Fruit fly (Drosophila melanogaster) whole organism, embryonic: ENCODE measurements around the gene CG5541.

Experiments used
- Bteb2 ChIP-seq: fragments of 200-800 bp; sonication (Bioruptor generic); optimal IDR thresholded peaks from 2 replicates; lab custom pipeline; 2016; ENCODE audit warnings: missing biosample characterization, missing genetic modification characterization
- CG10366 ChIP-seq: fragments of 200-800 bp; sonication (Bioruptor generic); IDR thresholded peaks from 2 replicates; pipeline ENCODE4 v1.3.6; 2022; ENCODE audit warnings: missing biosample characterization, missing genetic modification characterization
- CG10565 ChIP-seq: fragments of 200-800 bp; sonication (Bioruptor generic); optimal IDR thresholded peaks from 3 replicates; lab custom pipeline; 2016; ENCODE audit warnings: missing biosample characterization, mild to moderate bottlenecking, missing genetic modification characterization
- CG10979 ChIP-seq: fragments of 200-800 bp; sonication (Bioruptor generic); optimal IDR thresholded peaks from 2 replicates; lab custom pipeline; 2018; ENCODE audit warnings: missing biosample characterization, mild to moderate bottlenecking, missing genetic modification characterization, moderate library complexity
- CG11085 ChIP-seq: fragments of 200-800 bp; sonication (Bioruptor generic); IDR thresholded peaks from 2 replicates; pipeline ENCODE4 v1.3.6; 2022; ENCODE audit warnings: missing biosample characterization, missing genetic modification characterization
- CG11247 ChIP-seq: fragments of 200-800 bp; sonication (Bioruptor generic); IDR thresholded peaks from 2 replicates; pipeline ENCODE4 v1.3.6; 2022; ENCODE audit warnings: missing biosample characterization, missing genetic modification characterization
- CG11560 ChIP-seq: fragments of 200-800 bp; sonication (Bioruptor generic); IDR thresholded peaks from 3 replicates; pipeline ENCODE4 v1.3.6; 2022; ENCODE audit warnings: missing biosample characterization, missing genetic modification characterization
- CG12155 ChIP-seq: fragments of 200-800 bp; sonication (Bioruptor generic); optimal IDR thresholded peaks from 3 replicates; lab custom pipeline; 2016; ENCODE audit warnings: missing biosample characterization, missing genetic modification characterization
- CG12219 ChIP-seq: fragments of 200-800 bp; sonication (Bioruptor generic); optimal IDR thresholded peaks from 3 replicates; lab custom pipeline; 2018; ENCODE audit warnings: missing biosample characterization, mild to moderate bottlenecking, missing genetic modification characterization
- CG12391 ChIP-seq: fragments of 200-800 bp; sonication (Bioruptor generic); optimal IDR thresholded peaks from 3 replicates; lab custom pipeline; 2018; ENCODE audit warnings: missing biosample characterization, mild to moderate bottlenecking, missing genetic modification characterization, moderate library complexity
- CG15514 ChIP-seq: fragments of 200-800 bp; sonication (Bioruptor generic); optimal IDR thresholded peaks from 3 replicates; lab custom pipeline; 2017; ENCODE audit warnings: missing biosample characterization, missing genetic modification characterization, mild to moderate bottlenecking, moderate library complexity, missing genetic modification reagents
- CG16813 ChIP-seq: fragments of 200-800 bp; sonication (Bioruptor generic); IDR thresholded peaks from 3 replicates; pipeline ENCODE4 v1.3.6; 2022; ENCODE audit warnings: missing biosample characterization, missing genetic modification characterization; ENCODE audit not compliant: partially characterized antibody
- CG16815 ChIP-seq: fragments of 200-800 bp; sonication (Bioruptor generic); optimal IDR thresholded peaks from 3 replicates; lab custom pipeline; 2017; ENCODE audit warnings: missing biosample characterization, mild to moderate bottlenecking, missing genetic modification characterization
- CG30403 ChIP-seq: fragments of 200-800 bp; sonication (Bioruptor generic); optimal IDR thresholded peaks from 3 replicates; lab custom pipeline; 2016; ENCODE audit warnings: missing biosample characterization, missing genetic modification characterization
- CG3065 ChIP-seq: fragments of 200-800 bp; sonication (Bioruptor generic); optimal IDR thresholded peaks from 2 replicates; lab custom pipeline; 2016; ENCODE audit warnings: missing biosample characterization, missing genetic modification characterization
- CG3995 ChIP-seq: fragments of 200-800 bp; sonication (Bioruptor generic); optimal IDR thresholded peaks from 3 replicates; lab custom pipeline; 2016; ENCODE audit warnings: missing biosample characterization, missing genetic modification characterization
- CG6175 ChIP-seq: fragments of 200-800 bp; sonication (Bioruptor generic); IDR thresholded peaks from 3 replicates; pipeline ENCODE4 v1.3.6; 2022; ENCODE audit warnings: missing biosample characterization, missing genetic modification characterization
- CG6272 ChIP-seq: fragments of 200-800 bp; sonication (Bioruptor generic); IDR thresholded peaks from 2 replicates; pipeline ENCODE4 v1.3.6; 2022; ENCODE audit warnings: missing biosample characterization, missing genetic modification characterization
- CG6689 ChIP-seq: fragments of 200-800 bp; sonication (Bioruptor generic); IDR thresholded peaks from 2 replicates; pipeline ENCODE4 v1.3.6; 2022; ENCODE audit warnings: missing biosample characterization, missing genetic modification characterization
- CG6854 ChIP-seq: fragments of 200-800 bp; sonication (Bioruptor generic); optimal IDR thresholded peaks from 3 replicates; lab custom pipeline; 2017; ENCODE audit warnings: missing biosample characterization, mild to moderate bottlenecking, missing genetic modification characterization
- CG8290 ChIP-seq, 3 experiments: fragments of 200-800 bp; sonication (Bioruptor generic); optimal IDR thresholded peaks; 2 replicates each; lab custom pipeline; 2016 to 2019; ENCODE audit warnings: missing biosample characterization in 3 of 3, missing genetic modification characterization in 3 of 3, mild to moderate bottlenecking in 2 of 3, moderate library complexity in 1 of 3
- CG8944 ChIP-seq: fragments of 200-800 bp; sonication (Bioruptor generic); optimal IDR thresholded peaks from 3 replicates; lab custom pipeline; 2016; ENCODE audit warnings: missing biosample characterization, missing genetic modification characterization
- CG9609 ChIP-seq: fragments of 200-800 bp; sonication (Bioruptor generic); optimal IDR thresholded peaks from 3 replicates; lab custom pipeline; 2016; ENCODE audit warnings: missing biosample characterization, missing genetic modification characterization
- Camta ChIP-seq: fragments of 200-800 bp; sonication (Bioruptor generic); optimal IDR thresholded peaks from 2 replicates; lab custom pipeline; 2016; ENCODE audit warnings: missing biosample characterization, missing genetic modification characterization
- Doc3 ChIP-seq: fragments of 200-800 bp; sonication (Bioruptor generic); IDR thresholded peaks from 3 replicates; pipeline ENCODE4 v1.3.6; 2022; ENCODE audit warnings: missing biosample characterization, missing genetic modification characterization; ENCODE audit not compliant: partially characterized antibody
- HLH4C ChIP-seq: fragments of 200-800 bp; sonication (Bioruptor generic); IDR thresholded peaks from 3 replicates; pipeline ENCODE4 v1.3.6; 2022; ENCODE audit warnings: missing biosample characterization, missing genetic modification characterization; ENCODE audit not compliant: partially characterized antibody
- Hey ChIP-seq: fragments of 200-800 bp; sonication (Bioruptor generic); optimal IDR thresholded peaks from 3 replicates; lab custom pipeline; 2018; ENCODE audit warnings: missing biosample characterization, mild to moderate bottlenecking, missing genetic modification characterization
- Mrtf ChIP-seq: fragments of 200-800 bp; sonication (Bioruptor generic); IDR thresholded peaks from 3 replicates; pipeline ENCODE4 v1.3.6; 2022; ENCODE audit warnings: missing biosample characterization, missing genetic modification characterization
- Optix ChIP-seq: fragments of 200-800 bp; sonication (Bioruptor generic); IDR thresholded peaks from 3 replicates; pipeline ENCODE4 v1.3.6; 2022; ENCODE audit warnings: missing biosample characterization, missing genetic modification characterization
- Scr ChIP-seq: fragments of 200-800 bp; sonication (Bioruptor generic); IDR thresholded peaks from 2 replicates; pipeline ENCODE4 v1.3.6; 2022; ENCODE audit warnings: missing biosample characterization, missing genetic modification characterization; ENCODE audit not compliant: partially characterized antibody
- Sox100B ChIP-seq: fragments of 200-800 bp; sonication (Bioruptor generic); optimal IDR thresholded peaks from 3 replicates; lab custom pipeline; 2018; ENCODE audit warnings: missing biosample characterization, mild to moderate bottlenecking, missing genetic modification characterization
- TFAM ChIP-seq: fragments of 200-800 bp; sonication (Bioruptor generic); optimal IDR thresholded peaks from 2 replicates; lab custom pipeline; 2017; ENCODE audit warnings: missing biosample characterization, missing genetic modification characterization, inconsistent platforms
- Trl ChIP-seq, 3 experiments: fragments of >200 bp in 2 of 3; fragments of 200-800 bp in 1 of 3; sonication (Bioruptor generic) in 1 of 3; optimal IDR thresholded peaks; 2 replicates in 1 of 3; 3 replicates in 2 of 3; lab custom pipeline; 2016 to 2017; ENCODE audit warnings: missing biosample characterization in 1 of 3, missing genetic modification characterization in 1 of 3
- al ChIP-seq: fragments of 200-800 bp; sonication (Bioruptor generic); IDR thresholded peaks from 2 replicates; pipeline ENCODE4 v1.3.6; 2022; ENCODE audit warnings: missing biosample characterization, missing genetic modification characterization
- az2 ChIP-seq: fragments of 200-800 bp; sonication (Bioruptor generic); optimal IDR thresholded peaks from 3 replicates; lab custom pipeline; 2016; ENCODE audit warnings: missing biosample characterization, missing genetic modification characterization
- cad ChIP-seq: fragments of >200 bp; optimal IDR thresholded peaks from 2 replicates; lab custom pipeline; 2017; ENCODE audit warnings: missing biosample characterization, missing genetic modification characterization
- cas ChIP-seq: fragments of 200-800 bp; sonication (Bioruptor generic); IDR thresholded peaks from 2 replicates; pipeline ENCODE4 v1.3.6; 2022; ENCODE audit warnings: missing biosample characterization, missing genetic modification characterization
- cato ChIP-seq: fragments of 200-800 bp; sonication (Bioruptor generic); optimal IDR thresholded peaks from 2 replicates; lab custom pipeline; 2016; ENCODE audit warnings: missing biosample characterization, missing genetic modification characterization, borderline replicate concordance
- dm ChIP-seq: fragments of 200-800 bp; sonication (Bioruptor generic); optimal IDR thresholded peaks from 3 replicates; lab custom pipeline; 2016; ENCODE audit warnings: missing biosample characterization, missing genetic modification characterization
- ewg ChIP-seq: fragments of 200-800 bp; sonication (Bioruptor generic); optimal IDR thresholded peaks from 3 replicates; lab custom pipeline; 2017; ENCODE audit warnings: mild to moderate bottlenecking, missing biosample characterization, missing genetic modification reagents, missing genetic modification characterization
- gsb-n ChIP-seq: fragments of 200-800 bp; sonication (Bioruptor generic); optimal IDR thresholded peaks from 3 replicates; lab custom pipeline; 2018; ENCODE audit warnings: missing biosample characterization, mild to moderate bottlenecking, missing genetic modification characterization
- gt ChIP-seq: fragments of 200-800 bp; sonication (Bioruptor generic); IDR thresholded peaks from 2 replicates; pipeline ENCODE4 v1.3.6; 2022; ENCODE audit warnings: missing biosample characterization, missing genetic modification characterization
- jing ChIP-seq: fragments of 200-800 bp; sonication (Bioruptor generic); optimal IDR thresholded peaks from 2 replicates; lab custom pipeline; 2018; ENCODE audit warnings: missing biosample characterization, mild to moderate bottlenecking, missing genetic modification characterization
- jumu ChIP-seq: fragments of 200-800 bp; sonication (Bioruptor generic); optimal IDR thresholded peaks from 3 replicates; lab custom pipeline; 2016; ENCODE audit warnings: missing biosample characterization, missing genetic modification characterization
- mirr ChIP-seq: fragments of 200-800 bp; sonication (Bioruptor generic); optimal IDR thresholded peaks from 3 replicates; lab custom pipeline; 2018; ENCODE audit warnings: missing biosample characterization, mild to moderate bottlenecking, missing genetic modification characterization
- otp ChIP-seq: fragments of 200-800 bp; sonication (Bioruptor generic); IDR thresholded peaks from 3 replicates; pipeline ENCODE4, ENCODE4 v1.3.6; 2022; ENCODE audit warnings: missing biosample characterization, missing genetic modification characterization
- sima ChIP-seq: fragments of 200-800 bp; sonication (Bioruptor generic); optimal IDR thresholded peaks from 2 replicates; lab custom pipeline; 2016; ENCODE audit warnings: missing biosample characterization, missing genetic modification characterization
- so ChIP-seq: fragments of 200-800 bp; sonication (Bioruptor generic); IDR thresholded peaks from 3 replicates; pipeline ENCODE4 v1.3.6; 2022; ENCODE audit warnings: missing biosample characterization, missing genetic modification characterization
- trem ChIP-seq: fragments of 200-800 bp; optimal IDR thresholded peaks from 3 replicates; lab custom pipeline; 2019; ENCODE audit warnings: missing biosample characterization, mild to moderate bottlenecking, missing genetic modification characterization, moderate library complexity
- zfh1 ChIP-seq: fragments of 200-800 bp; sonication (Bioruptor generic); IDR thresholded peaks from 3 replicates; pipeline ENCODE4 v1.3.6; 2022; ENCODE audit warnings: missing biosample characterization, missing genetic modification characterization

The CG5541 gene

dm6 chrX:15063404-15064062 lies 19.6 kb downstream of the CG5541 start, which contains the start of the genes hiw and ND-B18 (continued):
- peak; percentile 7 to 22 for TF ChIP-seq Trl (optimal IDR thresholded peaks at IDR 0.05; lab: Kevin White, UChicago)
- TF ChIP-seq Trl (GFP tag; optimal IDR thresholded peaks at IDR 0.05; lab: Kevin White, UChicago): peak; percentile 27
- no peak for TF ChIP-seq CG6272 (GFP tag; lab: Robert Waterston, UW)
- TF ChIP-seq jumu (GFP tag; lab: Kevin White, UChicago): no peak
- no peak for TF ChIP-seq jing (GFP tag; lab: Kevin White, UChicago)
- no peak for TF ChIP-seq CG9609 (GFP tag; lab: Kevin White, UChicago)
- TF ChIP-seq CG11560 (tag; lab: Robert Waterston, UW): no peak
- no peak for TF ChIP-seq so (GFP tag; lab: Robert Waterston, UW)
- TF ChIP-seq cas (GFP tag; lab: Robert Waterston, UW): no peak
- TF ChIP-seq az2: no peak
- TF ChIP-seq sima (GFP tag; lab: Kevin White, UChicago): no peak
- peak; percentile 64 for TF ChIP-seq CG3995 (GFP tag; lab: Kevin White, UChicago)
- TF ChIP-seq al (GFP tag; lab: Robert Waterston, UW): no peak
- 0 out of 2 replicates have a peak, but pooled peaks have one; percentile 10 for TF ChIP-seq CG11085 (GFP tag; lab: Robert Waterston, UW)
- no peak for TF ChIP-seq CG6175 (GFP tag; lab: Robert Waterston, UW)
- TF ChIP-seq CG16813 (GFP tag; lab: Robert Waterston, UW): no peak
- no peak for TF ChIP-seq Sox100B
- TF ChIP-seq CG3065: no peak
- peak; percentile 8 for TF ChIP-seq CG12391
- TF ChIP-seq Optix (GFP tag; lab: Robert Waterston, UW): no peak
- TF ChIP-seq CG6689 (GFP tag; lab: Robert Waterston, UW): no peak
- TF ChIP-seq cato (GFP tag; lab: Kevin White, UChicago): no peak
- no peak for TF ChIP-seq gt
- TF ChIP-seq cad (GFP tag; lab: Kevin White, UChicago): no peak
- TF ChIP-seq CG15514: peak; percentile 56
- TF ChIP-seq otp (GFP tag; lab: Robert Waterston, UW): no peak
- peak; percentile 41 for TF ChIP-seq CG30403 (GFP tag; lab: Kevin White, UChicago)
- TF ChIP-seq CG8290 (GFP tag; optimal IDR thresholded peaks at IDR 0.05; lab: Kevin White, UChicago): peak; percentile 13
- TF ChIP-seq CG8290 (tag; optimal IDR thresholded peaks at IDR 0.05; lab: Kevin White, UChicago): no peak
- no peak for TF ChIP-seq Hey (tag; lab: Kevin White, UChicago)
- TF ChIP-seq CG12155: peak; percentile 11
- no peak for TF ChIP-seq dm (GFP tag; lab: Kevin White, UChicago)
- 0 out of 3 replicates have a peak, but pooled peaks have one; percentile 34 for TF ChIP-seq zfh1 (GFP tag; lab: Robert Waterston, UW)
- no peak for TF ChIP-seq CG11247
- TF ChIP-seq Camta (GFP tag; lab: Kevin White, UChicago): no peak
- no peak for TF ChIP-seq CG6854
- TF ChIP-seq CG16815 (GFP tag; lab: Kevin White, UChicago): no peak
- no peak for TF ChIP-seq CG10565 (GFP tag; lab: Kevin White, UChicago)
- TF ChIP-seq trem (tag; lab: Kevin White, UChicago): peak; percentile 69
- no peak for TF ChIP-seq Scr
- TF ChIP-seq CG8944: no peak
- no peak for TF ChIP-seq gsb-n (tag; lab: Kevin White, UChicago)
- TF ChIP-seq HLH4C (GFP tag; lab: Robert Waterston, UW): 0 out of 3 replicates have a peak, but pooled peaks have one; percentile 11
- TF ChIP-seq Bteb2: no peak
- no peak for TF ChIP-seq CG10979 (tag; lab: Kevin White, UChicago)
- TF ChIP-seq CG10366 (GFP tag; lab: Robert Waterston, UW): no peak
- no peak for TF ChIP-seq mirr (GFP tag; lab: Kevin White, UChicago)
- no peak for TF ChIP-seq CG12219
- no peak for TF ChIP-seq TFAM (GFP tag; lab: Kevin White, UChicago)
- TF ChIP-seq Mrtf (GFP tag; lab: Robert Waterston, UW): no peak
- no peak for TF ChIP-seq Doc3
- peak; percentile 4 for TF ChIP-seq ewg
